Worm (Caenorhabditis elegans): ENCODE measurements around the gene F44E2.3.

ce11 chrIII:8818599-8818998 is 10.5 kb downstream of the F44E2.3 start, which contains the start of gene pat-2:
- TF ChIP-seq ama-1 (optimal IDR thresholded peaks at IDR 0.05) (no peak), mdl-1 (tag; optimal IDR thresholded peaks at IDR 0.05) (no peak), nhr-237 (tag; optimal IDR thresholded peaks at IDR 0.05) (no peak), aly-2 (tag; optimal IDR thresholded peaks at IDR 0.05) (no peak), nhr-77 (tag; optimal IDR thresholded peaks at IDR 0.05) (no peak), ceh-16 (tag; optimal IDR thresholded peaks at IDR 0.05) (no peak)

All from whole organism, L3 larva.